Worm (Caenorhabditis elegans) whole organism, L4 larva: ENCODE results near the gene ugt-62.

Source experiments
- D1046.2 ChIP-seq: fragments of 200-800 bp; sonication (Bioruptor generic); IDR thresholded peaks from 2 replicates; pipeline ENCODE4 v1.3.6; 2022; ENCODE audit warnings: missing genetic modification characterization, missing compliant biosample characterization
- F10B5.3 ChIP-seq: sonication (generic microtip); optimal IDR thresholded peaks from 2 replicates; lab custom pipeline; 2016; ENCODE audit warnings: mild to moderate bottlenecking, missing genetic modification characterization, missing compliant biosample characterization
- F49E8.2 ChIP-seq: sonication (generic microtip); optimal IDR thresholded peaks from 2 replicates; lab custom pipeline; 2016; ENCODE audit warnings: missing compliant biosample characterization, mild to moderate bottlenecking, missing genetic modification characterization, borderline replicate concordance
- T26A8.4 ChIP-seq: fragments of 200-800 bp; sonication (Bioruptor generic); IDR thresholded peaks from 2 replicates; pipeline ENCODE4 v1.3.6; 2022; ENCODE audit warnings: missing genetic modification characterization, missing compliant biosample characterization
- Y48G9A.11 ChIP-seq: fragments of 200-800 bp; sonication (Bioruptor generic); IDR thresholded peaks from 2 replicates; pipeline ENCODE4 v1.3.6; 2022; ENCODE audit warnings: missing genetic modification reagents, missing genetic modification characterization, missing compliant biosample characterization
- Y75B8A.6 ChIP-seq: fragments of 200-800 bp; sonication (Bioruptor generic); IDR thresholded peaks from 2 replicates; pipeline ENCODE4 v1.3.6; 2022; ENCODE audit warnings: missing genetic modification reagents, missing genetic modification characterization, missing compliant biosample characterization
- ZK337.2 ChIP-seq: fragments of 200-800 bp; sonication (Bioruptor generic); IDR thresholded peaks from 2 replicates; pipeline ENCODE4 v1.3.6; 2022; ENCODE audit warnings: missing genetic modification reagents, missing genetic modification characterization, missing compliant biosample characterization
- ZK546.5 ChIP-seq, 2 experiments: sonication (generic microtip); optimal IDR thresholded peaks; 2 replicates each; lab custom pipeline; 2017; ENCODE audit warnings: missing biosample characterization in 2 of 2, missing genetic modification characterization in 2 of 2
- aha-1 ChIP-seq: fragments of 150-350 bp; peaks from one replicate; lab custom pipeline; 2014; ENCODE audit warnings: missing biosample characterization, missing genetic modification characterization
- ama-1 ChIP-seq: fragments of 150-350 bp; optimal IDR thresholded peaks from 2 replicates; lab custom pipeline; 2014; ENCODE audit warnings: inconsistent platforms, mixed read lengths
- arid-1 ChIP-seq: fragments of 200-800 bp; sonication (Bioruptor generic); conservative IDR thresholded peaks from 2 replicates; pipeline ENCODE4 v1.3.6; 2022; ENCODE audit warnings: missing genetic modification reagents, missing genetic modification characterization, missing compliant biosample characterization
- ceh-32 ChIP-seq: sonication (generic microtip); optimal IDR thresholded peaks from 2 replicates; lab custom pipeline; 2016; ENCODE audit warnings: mild to moderate bottlenecking, missing genetic modification characterization, missing compliant biosample characterization; ENCODE audit not compliant: poor library complexity
- ceh-44 ChIP-seq: fragments of 200-800 bp; sonication (Bioruptor generic); IDR thresholded peaks from 2 replicates; pipeline ENCODE4 v1.3.6; 2022; ENCODE audit warnings: missing genetic modification reagents, missing genetic modification characterization, missing compliant biosample characterization
- ceh-82 ChIP-seq: sonication (generic microtip); optimal IDR thresholded peaks from 2 replicates; lab custom pipeline; 2017; ENCODE audit warnings: missing biosample characterization, missing genetic modification characterization
- daf-12 ChIP-seq: fragments of 150-350 bp; optimal IDR thresholded peaks from 2 replicates; lab custom pipeline; 2014; ENCODE audit warnings: missing biosample characterization, missing genetic modification reagents, missing genetic modification characterization
- dpl-1 ChIP-seq: fragments of 150-350 bp; optimal IDR thresholded peaks from 2 replicates; lab custom pipeline; 2014; ENCODE audit warnings: missing biosample characterization, missing genetic modification reagents, missing genetic modification characterization
- fkh-10 ChIP-seq: fragments of 150-350 bp; optimal IDR thresholded peaks from 2 replicates; lab custom pipeline; 2014; ENCODE audit warnings: missing biosample characterization, missing genetic modification reagents, missing genetic modification characterization
- fos-1 ChIP-seq: fragments of 150-350 bp; optimal IDR thresholded peaks from 2 replicates; lab custom pipeline; 2014; ENCODE audit warnings: missing biosample characterization, missing genetic modification characterization
- gei-8 ChIP-seq: fragments of 200-800 bp; sonication (Bioruptor generic); optimal IDR thresholded peaks from 2 replicates; lab custom pipeline; 2018; ENCODE audit warnings: mild to moderate bottlenecking, missing genetic modification characterization, missing compliant biosample characterization
- lin-13 ChIP-seq: fragments of 150-350 bp; optimal IDR thresholded peaks from 2 replicates; lab custom pipeline; 2014; ENCODE audit warnings: missing biosample characterization, missing genetic modification reagents, missing genetic modification characterization
- lin-15B ChIP-seq: fragments of 150-350 bp; sonication (generic microtip); optimal IDR thresholded peaks from 3 replicates; lab custom pipeline; 2014; ENCODE audit warnings: missing biosample characterization, missing genetic modification characterization
- lin-38 ChIP-seq: fragments of 200-800 bp; sonication (Bioruptor generic); IDR thresholded peaks from 2 replicates; pipeline ENCODE4 v1.3.6; 2022; ENCODE audit warnings: missing genetic modification reagents, missing genetic modification characterization, missing compliant biosample characterization
- lsy-2 ChIP-seq, 2 experiments: fragments of 150-350 bp in 1 of 2; sonication (generic microtip) in 1 of 2; optimal IDR thresholded peaks; 2 replicates each; lab custom pipeline; 2014 to 2017; ENCODE audit warnings: missing biosample characterization in 2 of 2, missing genetic modification characterization in 2 of 2
- mdl-1 ChIP-seq, 2 experiments: fragments of 150-350 bp in 1 of 2; sonication (generic microtip) in 1 of 2; optimal IDR thresholded peaks; 2 replicates each; lab custom pipeline; 2014 to 2017; ENCODE audit warnings: missing biosample characterization in 2 of 2, missing genetic modification characterization in 2 of 2
- mdt-29 ChIP-seq: fragments of 200-800 bp; sonication (Bioruptor generic); IDR thresholded peaks from 2 replicates; pipeline ENCODE4 v1.3.6; 2022; ENCODE audit warnings: missing genetic modification reagents, missing genetic modification characterization, missing compliant biosample characterization
- mes-2 ChIP-seq: sonication (generic microtip); optimal IDR thresholded peaks from 2 replicates; lab custom pipeline; 2016; ENCODE audit warnings: missing genotype, mild to moderate bottlenecking, missing genetic modification characterization, missing compliant biosample characterization; ENCODE audit not compliant: poor library complexity, severe bottlenecking
- nhr-11 ChIP-seq: fragments of 150-350 bp; optimal IDR thresholded peaks from 2 replicates; lab custom pipeline; 2014; ENCODE audit warnings: missing biosample characterization, missing genetic modification characterization
- nhr-237 ChIP-seq: sonication (generic microtip); optimal IDR thresholded peaks from 2 replicates; lab custom pipeline; 2017; ENCODE audit warnings: missing biosample characterization, missing genetic modification characterization
- nhr-25 ChIP-seq: sonication (generic microtip); optimal IDR thresholded peaks from 2 replicates; lab custom pipeline; 2017; ENCODE audit warnings: missing genetic modification characterization, mild to moderate bottlenecking, missing compliant biosample characterization, antibody characterized with exemption, moderate library complexity, borderline replicate concordance; ENCODE audit not compliant: insufficient read depth
- nhr-41 ChIP-seq: fragments of 200-800 bp; sonication (Bioruptor generic); IDR thresholded peaks from 2 replicates; pipeline ENCODE4 v1.3.6; 2022; ENCODE audit warnings: missing genetic modification reagents, missing genetic modification characterization, missing compliant biosample characterization
- nhr-77 ChIP-seq: fragments of 150-350 bp; optimal IDR thresholded peaks from 2 replicates; lab custom pipeline; 2014; ENCODE audit warnings: missing biosample characterization, missing genetic modification characterization
- rbr-2 ChIP-seq: sonication (generic microtip); optimal IDR thresholded peaks from 2 replicates; lab custom pipeline; 2016; ENCODE audit warnings: missing genotype, missing genetic modification characterization, missing compliant biosample characterization
- skn-1 ChIP-seq: fragments of 150-350 bp; optimal IDR thresholded peaks from 2 replicates; lab custom pipeline; 2014; ENCODE audit warnings: missing biosample characterization, missing genetic modification characterization
- snpc-1.2 ChIP-seq: fragments of 200-800 bp; sonication (Bioruptor generic); IDR thresholded peaks from 2 replicates; pipeline ENCODE4 v1.3.6; 2022; ENCODE audit warnings: missing genetic modification reagents, missing genetic modification characterization, missing compliant biosample characterization
- snpc-4 ChIP-seq: fragments of 150-350 bp; optimal IDR thresholded peaks from 2 replicates; lab custom pipeline; 2014; ENCODE audit warnings: missing biosample characterization, missing genetic modification characterization
- spr-3 ChIP-seq: fragments of 200-800 bp; sonication (Bioruptor generic); optimal IDR thresholded peaks from 2 replicates; lab custom pipeline; 2018; ENCODE audit warnings: mild to moderate bottlenecking, missing genetic modification characterization, missing compliant biosample characterization
- unc-130 ChIP-seq: sonication (generic microtip); optimal IDR thresholded peaks from 2 replicates; lab custom pipeline; 2016; ENCODE audit warnings: missing genetic modification reagents, missing genetic modification characterization, missing compliant biosample characterization
- unc-62 ChIP-seq, 3 experiments: fragments of 150-350 bp in 1 of 3; sonication (generic microtip); optimal IDR thresholded peaks in 2 of 3; peaks in 1 of 3; 1 replicate in 1 of 3; 2 replicates in 2 of 3; lab custom pipeline; 2014 to 2017; ENCODE audit warnings: missing biosample characterization in 3 of 3, missing genetic modification characterization in 3 of 3, missing genetic modification reagents in 3 of 3, missing genotype in 1 of 3
- vab-7 ChIP-seq: fragments of 200-800 bp; sonication (Bioruptor generic); IDR thresholded peaks from 2 replicates; pipeline ENCODE4 v1.3.6; 2022; ENCODE audit warnings: missing genetic modification reagents, missing genetic modification characterization, missing compliant biosample characterization

Gene ugt-62

DNA sequence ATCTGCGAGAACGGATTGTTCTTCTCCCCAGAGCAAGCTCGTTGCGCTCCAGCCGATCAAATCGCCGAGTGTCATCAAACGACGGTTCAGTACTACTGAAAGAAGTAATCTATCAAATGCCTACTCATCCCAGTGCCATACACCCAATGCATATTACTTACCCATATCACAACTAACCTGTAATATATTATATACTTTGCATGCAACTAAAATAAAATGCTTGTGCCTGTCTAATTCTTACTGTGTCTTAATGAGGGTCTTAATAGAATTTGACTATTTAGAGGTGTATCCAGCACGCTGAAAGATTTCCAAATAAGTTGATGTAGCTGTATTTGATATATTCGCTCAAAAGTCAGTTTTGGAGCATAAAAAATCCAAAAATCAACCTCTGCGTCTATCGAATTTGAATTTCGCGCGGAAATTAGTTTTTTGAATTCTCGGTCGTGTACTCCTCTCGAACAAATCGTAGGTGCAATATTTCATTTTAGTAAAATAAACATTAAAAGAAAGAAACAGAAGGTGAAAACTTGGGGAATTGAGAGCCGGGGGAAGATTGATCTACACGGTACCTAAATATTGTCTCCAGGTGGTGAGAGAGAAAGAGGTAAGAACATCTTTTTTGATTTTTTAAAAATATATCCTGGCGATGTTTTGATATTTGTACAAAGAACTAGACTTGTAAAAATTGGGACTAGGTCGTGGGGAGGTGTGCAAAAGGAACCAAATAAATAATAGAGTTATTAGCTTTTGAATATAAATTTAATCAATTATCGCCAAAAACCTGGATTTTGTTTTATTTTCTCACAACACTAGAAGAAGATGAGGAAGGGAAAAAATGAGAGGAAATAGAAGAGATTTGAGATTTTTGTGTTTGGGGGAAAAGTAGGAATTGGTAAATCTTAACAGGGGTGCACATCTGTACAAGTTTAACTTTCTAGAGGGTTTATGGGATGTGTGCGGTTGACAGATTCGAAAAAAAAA lies 49.0 kb downstream of the ugt-62 start (continued):
- TF ChIP-seq vab-7 (peak; percentile 32; the same call in 1 of the 2 replicates), aha-1 (peak; percentile 75), mdt-29 (GFP tag; lab: Robert Waterston, UW) (peak; percentile 51), nhr-41 (GFP tag; lab: Robert Waterston, UW) (no peak), nhr-11 (tag; lab: Kevin White, UChicago) (no peak), ZK546.5 (tag; optimal IDR thresholded peaks at IDR 0.05; lab: Kevin White, UChicago) (no peak), ceh-82 (no peak), daf-12 (tag; lab: Kevin White, UChicago) (no peak), nhr-25 (tag; lab: Kevin White, UChicago) (no peak), ama-1 (lab: Kevin White, UChicago) (peak; percentile 71), nhr-237 (tag; lab: Kevin White, UChicago) (no peak), unc-62 (GFP tag; optimal IDR thresholded peaks at IDR 0.05 in 1 of 2; lab: Kevin White, UChicago) (no peak), unc-62 (tag; optimal IDR thresholded peaks at IDR 0.05; lab: Kevin White, UChicago) (no peak), dpl-1 (peak; percentile 57), spr-3 (GFP tag; lab: Kevin White, UChicago) (no peak), snpc-4 (tag; lab: Kevin White, UChicago) (no peak), lin-15B (tag; lab: Kevin White, UChicago) (no peak), fkh-10 (GFP tag; lab: Kevin White, UChicago) (no peak), rbr-2 (tag; lab: Kevin White, UChicago) (peak; percentile 41), gei-8 (GFP tag; lab: Kevin White, UChicago) (peak; percentile 67), F10B5.3 (tag; lab: Kevin White, UChicago) (no peak), mes-2 (tag; lab: Kevin White, UChicago) (peak; percentile 44), ceh-32 (tag; lab: Kevin White, UChicago) (no peak), D1046.2 (GFP tag; lab: Robert Waterston, UW) (no peak), fos-1 (no peak), ZK337.2 (GFP tag; lab: Robert Waterston, UW) (no peak), mdl-1 (tag; optimal IDR thresholded peaks at IDR 0.05; lab: Kevin White, UChicago) (no peak), arid-1 (no peak), nhr-77 (peak; percentile 8), lin-38 (peak; percentile 53; the same call in 1 of the 2 replicates), T26A8.4 (GFP tag; lab: Robert Waterston, UW) (peak; percentile 20; the same call in 1 of the 2 replicates)

ce11 chrIII:4488892-4489409 lies 51.5 kb downstream of the ugt-62 start, which contains the start of gene cpg-1:
cpg-1 (plus strand) TSS chrIII:4489359.
- TF ChIP-seq F49E8.2 (tag; lab: Kevin White, UChicago) (peak; percentile 98), lsy-2 (tag; optimal IDR thresholded peaks at IDR 0.05; lab: Kevin White, UChicago) (peak in 1 of 2 experiments; percentile 64), spr-3 (GFP tag; lab: Kevin White, UChicago) (no peak), snpc-1.2 (GFP tag; lab: Robert Waterston, UW) (peak; percentile 90), arid-1 (peak; percentile 71; the same call in 1 of the 2 replicates), Y48G9A.11 (peak; percentile 92), unc-130 (GFP tag; lab: Kevin White, UChicago) (peak; percentile 98), lin-38 (peak; percentile 88), lin-13 (GFP tag; lab: Kevin White, UChicago) (peak; percentile 43), Y75B8A.6 (GFP tag; lab: Robert Waterston, UW) (no peak), ceh-44 (GFP tag; lab: Robert Waterston, UW) (peak; percentile 60; the same call in 1 of the 2 replicates), skn-1 (no peak)
